Fruit fly (Drosophila melanogaster) whole organism, embryonic: ENCODE measurements around the gene CG44836.

Experiments used
- Abd-B ChIP-seq: fragments of 200-800 bp; sonication (Bioruptor generic); optimal IDR thresholded peaks from 2 replicates; lab custom pipeline; 2018; ENCODE audit warnings: missing biosample characterization, mild to moderate bottlenecking, missing genetic modification characterization, moderate library complexity
- Atf-2 ChIP-seq: fragments of 200-800 bp; sonication (Bioruptor generic); optimal IDR thresholded peaks from 2 replicates; lab custom pipeline; 2016; ENCODE audit warnings: missing biosample characterization, missing genetic modification characterization
- Blimp-1 ChIP-seq: fragments of 200-800 bp; sonication (Bioruptor generic); optimal IDR thresholded peaks from 3 replicates; lab custom pipeline; 2018; ENCODE audit warnings: missing biosample characterization, missing genetic modification characterization, mild to moderate bottlenecking, moderate library complexity, missing genetic modification reagents
- CG10321 ChIP-seq: fragments of 200-800 bp; sonication (Bioruptor generic); IDR thresholded peaks from 2 replicates; pipeline ENCODE4 v1.3.6; 2022; ENCODE audit warnings: missing biosample characterization, missing genetic modification characterization
- CG10543 ChIP-seq: fragments of 200-800 bp; sonication (Bioruptor generic); optimal IDR thresholded peaks from 3 replicates; lab custom pipeline; 2017; ENCODE audit warnings: missing biosample characterization, mild to moderate bottlenecking, missing genetic modification characterization, moderate library complexity
- CG11695 ChIP-seq: fragments of 200-800 bp; sonication (Bioruptor generic); IDR thresholded peaks from 3 replicates; pipeline ENCODE4 v1.3.6; 2022; ENCODE audit warnings: missing biosample characterization, missing genetic modification characterization
- CG14860 ChIP-seq: fragments of 200-800 bp; sonication (Bioruptor generic); IDR thresholded peaks from 3 replicates; pipeline ENCODE4 v1.3.6; 2022; ENCODE audit warnings: missing biosample characterization, missing genetic modification characterization; ENCODE audit not compliant: partially characterized antibody
- CG15479 ChIP-seq: fragments of 200-800 bp; sonication (Bioruptor generic); optimal IDR thresholded peaks from 3 replicates; lab custom pipeline; 2019; ENCODE audit warnings: missing biosample characterization, mild to moderate bottlenecking, missing genetic modification characterization, moderate library complexity
- CG16863 ChIP-seq: fragments of 200-800 bp; sonication (Bioruptor generic); optimal IDR thresholded peaks from 3 replicates; lab custom pipeline; 2016; ENCODE audit warnings: missing biosample characterization, missing genetic modification characterization
- CG17361 ChIP-seq: fragments of 200-800 bp; sonication (Bioruptor generic); IDR thresholded peaks from 3 replicates; pipeline ENCODE4 v1.3.6; 2022; ENCODE audit warnings: missing biosample characterization, missing genetic modification characterization
- CG17802 ChIP-seq: fragments of 200-800 bp; sonication (Bioruptor generic); optimal IDR thresholded peaks from 2 replicates; lab custom pipeline; 2018; ENCODE audit warnings: missing biosample characterization, mild to moderate bottlenecking, missing genetic modification characterization, moderate library complexity
- CG1832 ChIP-seq: fragments of 200-800 bp; sonication (Bioruptor generic); optimal IDR thresholded peaks from 2 replicates; lab custom pipeline; 2017; ENCODE audit warnings: missing biosample characterization, mild to moderate bottlenecking, missing genetic modification characterization, inconsistent platforms
- CG4328 ChIP-seq: fragments of 200-800 bp; sonication (Bioruptor generic); optimal IDR thresholded peaks from 3 replicates; lab custom pipeline; 2017; ENCODE audit warnings: missing biosample characterization, missing genetic modification reagents, missing genetic modification characterization
- CG4617 ChIP-seq: fragments of 200-800 bp; sonication (Bioruptor generic); optimal IDR thresholded peaks from 3 replicates; lab custom pipeline; 2016; ENCODE audit warnings: missing biosample characterization, missing genetic modification characterization, borderline replicate concordance
- CG7963 ChIP-seq: fragments of 200-800 bp; sonication (Bioruptor generic); IDR thresholded peaks from 3 replicates; pipeline ENCODE4 v1.3.6; 2022; ENCODE audit warnings: missing biosample characterization, missing genetic modification characterization; ENCODE audit not compliant: partially characterized antibody
- CG8924 ChIP-seq: fragments of 200-800 bp; optimal IDR thresholded peaks from 3 replicates; lab custom pipeline; 2019; ENCODE audit warnings: missing biosample characterization, mild to moderate bottlenecking, missing genetic modification characterization, moderate library complexity
- Chrac-16 ChIP-seq: fragments of 200-800 bp; sonication (Bioruptor generic); optimal IDR thresholded peaks from 3 replicates; lab custom pipeline; 2016; ENCODE audit warnings: missing biosample characterization, missing genetic modification characterization
- CoRest ChIP-seq: fragments of 200-800 bp; sonication (Bioruptor generic); optimal IDR thresholded peaks from 3 replicates; lab custom pipeline; 2018; ENCODE audit warnings: missing biosample characterization, mild to moderate bottlenecking, missing genetic modification characterization, moderate library complexity
- Deaf1 ChIP-seq: fragments of 200-800 bp; optimal IDR thresholded peaks from 3 replicates; lab custom pipeline; 2019; ENCODE audit warnings: missing biosample characterization, mild to moderate bottlenecking, missing genetic modification characterization, moderate library complexity
- Dek ChIP-seq: fragments of 200-800 bp; sonication (Bioruptor generic); optimal IDR thresholded peaks from 3 replicates; lab custom pipeline; 2019; ENCODE audit warnings: missing biosample characterization, mild to moderate bottlenecking, missing genetic modification characterization, moderate library complexity
- Drgx ChIP-seq: fragments of 200-800 bp; sonication (Bioruptor generic); IDR thresholded peaks from 2 replicates; pipeline ENCODE4 v1.3.6; 2022; ENCODE audit warnings: missing biosample characterization, missing genetic modification characterization
- HLH54F ChIP-seq: fragments of 200-800 bp; sonication (Bioruptor generic); optimal IDR thresholded peaks from 3 replicates; lab custom pipeline; 2016; ENCODE audit warnings: missing biosample characterization, missing genetic modification characterization
- Hand ChIP-seq: fragments of 200-800 bp; sonication (Bioruptor generic); optimal IDR thresholded peaks from 2 replicates; lab custom pipeline; 2017; ENCODE audit warnings: mild to moderate bottlenecking, missing biosample characterization, missing genetic modification reagents, missing genetic modification characterization
- Hsf ChIP-seq: fragments of 200-800 bp; sonication (Bioruptor generic); optimal IDR thresholded peaks from 3 replicates; lab custom pipeline; 2016; ENCODE audit warnings: missing biosample characterization, missing genetic modification characterization
- NC2α ChIP-seq: fragments of 200-800 bp; sonication (Bioruptor generic); optimal IDR thresholded peaks from 2 replicates; lab custom pipeline; 2016; ENCODE audit warnings: missing biosample characterization, missing genetic modification characterization
- Nf-YA ChIP-seq: fragments of 200-800 bp; sonication (Bioruptor generic); IDR thresholded peaks from 2 replicates; pipeline ENCODE4 v1.3.6; 2022; ENCODE audit warnings: missing biosample characterization, missing genetic modification characterization
- Ravus ChIP-seq: fragments of 200-800 bp; sonication (Bioruptor generic); IDR thresholded peaks from 2 replicates; pipeline ENCODE4 v1.3.6; 2022; ENCODE audit warnings: missing biosample characterization, missing genetic modification characterization
- Taf1 ChIP-seq: fragments of 200-800 bp; sonication (Bioruptor generic); IDR thresholded peaks from 2 replicates; pipeline ENCODE4 v1.3.6; 2022; ENCODE audit warnings: missing biosample characterization, missing genetic modification characterization
- Vsx1 ChIP-seq: fragments of 200-800 bp; sonication (Bioruptor generic); optimal IDR thresholded peaks from 2 replicates; lab custom pipeline; 2017; ENCODE audit warnings: missing biosample characterization, mild to moderate bottlenecking, missing genetic modification characterization, missing genetic modification reagents
- Xbp1 ChIP-seq: fragments of 200-800 bp; sonication (Bioruptor generic); optimal IDR thresholded peaks from 3 replicates; lab custom pipeline; 2016; ENCODE audit warnings: missing biosample characterization, mild to moderate bottlenecking, missing genetic modification characterization
- corto ChIP-seq: fragments of 200-800 bp; sonication (Bioruptor generic); optimal IDR thresholded peaks from 2 replicates; lab custom pipeline; 2016; ENCODE audit warnings: missing biosample characterization, mild to moderate bottlenecking, missing genetic modification characterization, moderate library complexity
- gt ChIP-seq: fragments of 200-800 bp; sonication (Bioruptor generic); IDR thresholded peaks from 2 replicates; pipeline ENCODE4 v1.3.6; 2022; ENCODE audit warnings: missing biosample characterization, missing genetic modification characterization
- jigr1 ChIP-seq: fragments of 200-800 bp; sonication (Bioruptor generic); IDR thresholded peaks from 3 replicates; pipeline ENCODE4 v1.3.6; 2022; ENCODE audit warnings: missing biosample characterization, missing genetic modification characterization
- jumu ChIP-seq: fragments of 200-800 bp; sonication (Bioruptor generic); optimal IDR thresholded peaks from 3 replicates; lab custom pipeline; 2016; ENCODE audit warnings: missing biosample characterization, missing genetic modification characterization
- lab ChIP-seq: fragments of 200-800 bp; sonication (Bioruptor generic); optimal IDR thresholded peaks from 3 replicates; lab custom pipeline; 2017; ENCODE audit warnings: missing biosample characterization, missing genetic modification characterization, mild to moderate bottlenecking, moderate library complexity, missing genetic modification reagents
- lbe ChIP-seq: fragments of 200-800 bp; sonication (Bioruptor generic); optimal IDR thresholded peaks from 2 replicates; lab custom pipeline; 2016; ENCODE audit warnings: missing biosample characterization, mild to moderate bottlenecking, missing genetic modification characterization
- lmd ChIP-seq: fragments of 200-800 bp; sonication (Bioruptor generic); IDR thresholded peaks from 2 replicates; pipeline ENCODE4 v1.3.6; 2022; ENCODE audit warnings: missing biosample characterization, missing genetic modification characterization
- lov ChIP-seq, 2 experiments: fragments of 200-800 bp in 1 of 2; fragments of >200 bp in 1 of 2; sonication (Bioruptor generic) in 1 of 2; IDR thresholded peaks in 1 of 2; optimal IDR thresholded peaks in 1 of 2; 2 replicates in 1 of 2; 3 replicates in 1 of 2; pipeline versions ENCODE4 v1.3.6 to Lab custom; 2017 to 2022; ENCODE audit warnings: missing biosample characterization in 1 of 2, missing genetic modification characterization in 1 of 2
- nerfin-2 ChIP-seq: fragments of 200-800 bp; sonication (Bioruptor generic); IDR thresholded peaks from 2 replicates; pipeline ENCODE4 v1.3.6; 2022; ENCODE audit warnings: missing biosample characterization, missing genetic modification characterization; ENCODE audit not compliant: partially characterized antibody
- peb ChIP-seq: fragments of 200-800 bp; sonication (Bioruptor generic); IDR thresholded peaks from 2 replicates; pipeline ENCODE4 v1.3.6; 2022; ENCODE audit warnings: missing biosample characterization, missing genetic modification characterization
- row ChIP-seq: fragments of 200-800 bp; sonication (Bioruptor generic); IDR thresholded peaks from 3 replicates; pipeline ENCODE4 v1.3.6; 2022; ENCODE audit warnings: missing biosample characterization, missing genetic modification characterization
- sc ChIP-seq, 3 experiments: fragments of >200 bp in 2 of 3; fragments of 200-800 bp in 1 of 3; sonication (Bioruptor generic) in 1 of 3; optimal IDR thresholded peaks; 2 replicates in 2 of 3; 3 replicates in 1 of 3; lab custom pipeline; 2017; ENCODE audit warnings: mild to moderate bottlenecking in 1 of 3, missing biosample characterization in 1 of 3, missing genetic modification characterization in 1 of 3, missing genetic modification reagents in 1 of 3
- shn ChIP-seq: fragments of 200-800 bp; sonication (Bioruptor generic); optimal IDR thresholded peaks from 3 replicates; lab custom pipeline; 2016; ENCODE audit warnings: missing biosample characterization, missing genetic modification characterization
- slp2 ChIP-seq: fragments of 200-800 bp; sonication (Bioruptor generic); optimal IDR thresholded peaks from 2 replicates; lab custom pipeline; 2016; ENCODE audit warnings: missing biosample characterization, missing genetic modification characterization
- sna ChIP-seq: fragments of 200-800 bp; sonication (Bioruptor generic); IDR thresholded peaks from 2 replicates; pipeline ENCODE4 v1.3.6; 2022; ENCODE audit warnings: missing biosample characterization, missing genetic modification characterization; ENCODE audit not compliant: partially characterized antibody
- stwl ChIP-seq: fragments of 200-800 bp; sonication (Bioruptor generic); optimal IDR thresholded peaks from 3 replicates; lab custom pipeline; 2018; ENCODE audit warnings: missing biosample characterization, mild to moderate bottlenecking, missing genetic modification characterization, moderate library complexity
- tio ChIP-seq: fragments of 200-800 bp; sonication (Bioruptor generic); optimal IDR thresholded peaks from 2 replicates; lab custom pipeline; 2017; ENCODE audit warnings: missing biosample characterization, missing genetic modification characterization, inconsistent platforms
- wdn ChIP-seq: fragments of 200-800 bp; sonication (Bioruptor generic); IDR thresholded peaks from 2 replicates; pipeline ENCODE4 v1.3.6; 2022; ENCODE audit warnings: missing biosample characterization, missing genetic modification characterization

The CG44836 gene

DNA sequence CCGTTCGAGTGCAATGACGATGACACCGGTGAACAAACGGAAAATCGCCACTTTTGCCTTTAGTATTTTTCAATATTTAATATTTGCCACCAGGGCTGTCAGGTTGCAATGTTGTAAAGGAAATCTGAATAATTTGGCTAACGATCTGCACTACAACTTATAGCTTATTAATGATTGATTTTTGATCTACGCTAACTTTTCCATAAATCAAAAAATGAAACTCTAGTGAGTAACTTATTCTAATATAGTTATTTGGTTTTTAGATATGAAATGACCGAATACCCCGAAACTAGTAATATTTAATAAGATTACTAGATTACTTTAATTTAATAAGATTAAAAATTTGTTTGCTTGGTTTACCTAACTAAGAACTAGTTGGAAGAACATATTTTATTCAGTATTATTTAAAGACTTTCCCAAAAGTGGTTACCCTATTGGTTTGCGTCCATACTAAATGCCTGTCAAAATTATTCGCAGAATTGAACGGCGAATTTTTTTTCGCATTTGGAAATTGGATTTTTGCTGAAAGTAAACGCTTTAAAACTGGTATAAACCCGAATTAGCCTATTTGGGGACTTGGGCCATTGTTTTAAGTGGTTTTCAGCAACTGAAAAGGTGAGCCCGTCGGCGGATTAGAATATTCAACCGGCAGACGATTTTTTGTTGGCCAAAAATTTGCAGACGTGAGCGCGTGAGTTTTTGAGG lies 14.0 kb downstream of the CG44836 start, which contains the start of the genes Agpat3 and RAF2 (continued):
- TF ChIP-seq Dek (tag; lab: Kevin White, UChicago) (peak; percentile 46), Taf1 (GFP tag; lab: Robert Waterston, UW) (no peak), Hand (GFP tag; lab: Kevin White, UChicago) (no peak), jigr1 (GFP tag; lab: Robert Waterston, UW) (no peak), NC2α (GFP tag; lab: Kevin White, UChicago) (no peak), Hsf (peak; percentile 41), CG4617 (GFP tag; lab: Kevin White, UChicago) (no peak), stwl (tag; lab: Kevin White, UChicago) (peak; percentile 24), nerfin-2 (GFP tag; lab: Robert Waterston, UW) (no peak), Abd-B (GFP tag; lab: Kevin White, UChicago) (peak; percentile 81), Atf-2 (no peak), CG4328 (GFP tag; lab: Kevin White, UChicago) (no peak), CG15479 (GFP tag; lab: Kevin White, UChicago) (no peak), peb (GFP tag; lab: Robert Waterston, UW) (no peak; the same call in 1 of the 2 replicates), Deaf1 (tag; lab: Kevin White, UChicago) (no peak), row (GFP tag; lab: Robert Waterston, UW) (peak; percentile 80), CG14860 (GFP tag; lab: Robert Waterston, UW) (no peak), CG10543 (GFP tag; lab: Kevin White, UChicago) (no peak), CoRest (peak; percentile 75), shn (GFP tag; lab: Kevin White, UChicago) (no peak), HLH54F (no peak), tio (GFP tag; lab: Kevin White, UChicago) (peak; percentile 64), jumu (GFP tag; lab: Kevin White, UChicago) (no peak), CG10321 (GFP tag; lab: Robert Waterston, UW) (no peak), corto (GFP tag; lab: Kevin White, UChicago) (peak; percentile 11), CG8924 (tag; lab: Kevin White, UChicago) (peak; percentile 58), slp2 (GFP tag; lab: Kevin White, UChicago) (peak; percentile 10), gt (no peak), CG17802 (tag; lab: Kevin White, UChicago) (no peak), lmd (GFP tag; lab: Robert Waterston, UW) (peak; percentile 67), CG16863 (no peak), Xbp1 (GFP tag; lab: Kevin White, UChicago) (peak; percentile 53), CG1832 (no peak), CG7963 (GFP tag; lab: Robert Waterston, UW) (no peak), lov (optimal IDR thresholded peaks at IDR 0.05; lab: Kevin White, UChicago) (no peak), lov (GFP tag; IDR thresholded peaks at IDR 0.05; lab: Robert Waterston, UW) (no peak), sna (GFP tag; lab: Robert Waterston, UW) (no peak), Chrac-16 (GFP tag; lab: Kevin White, UChicago) (peak; percentile 66), Ravus (no peak), wdn (peak; percentile 44; the same call in 1 of the 2 replicates), Nf-YA (GFP tag; lab: Robert Waterston, UW) (no peak), CG17361 (peak; percentile 77; the same call in 2 of the 3 replicates), Vsx1 (GFP tag; lab: Kevin White, UChicago) (no peak), lbe (no peak), CG11695 (GFP tag; lab: Robert Waterston, UW) (peak; percentile 53; the same call in 1 of the 3 replicates), Drgx (GFP tag; lab: Robert Waterston, UW) (peak; percentile 5; the same call in 1 of the 2 replicates), lab (GFP tag; lab: Kevin White, UChicago) (no peak), sc (optimal IDR thresholded peaks at IDR 0.05; lab: Kevin White, UChicago) (no peak), sc (GFP tag; optimal IDR thresholded peaks at IDR 0.05; lab: Kevin White, UChicago) (no peak), Blimp-1 (GFP tag; lab: Kevin White, UChicago) (peak; percentile 25)
